Fruit fly (Drosophila melanogaster) whole organism, embryonic: ENCODE measurements around the gene Glyat.
A peak's percentile ranks its signal among the peaks of the same experiment; 100 is the strongest.

Source experiments
- CG10321 ChIP-seq: fragments of 200-800 bp; sonication (Bioruptor generic); IDR thresholded peaks from 2 replicates; pipeline ENCODE4 v1.3.6; 2022; ENCODE audit warnings: missing biosample characterization, missing genetic modification characterization
- CG10543 ChIP-seq: fragments of 200-800 bp; sonication (Bioruptor generic); optimal IDR thresholded peaks from 3 replicates; lab custom pipeline; 2017; ENCODE audit warnings: missing biosample characterization, mild to moderate bottlenecking, missing genetic modification characterization, moderate library complexity
- CG10565 ChIP-seq: fragments of 200-800 bp; sonication (Bioruptor generic); optimal IDR thresholded peaks from 3 replicates; lab custom pipeline; 2016; ENCODE audit warnings: missing biosample characterization, mild to moderate bottlenecking, missing genetic modification characterization
- CG10959 ChIP-seq: fragments of 200-800 bp; sonication (Bioruptor generic); IDR thresholded peaks from 2 replicates; pipeline ENCODE4 v1.3.6; 2022; ENCODE audit warnings: missing biosample characterization, missing genetic modification characterization
- CG12071 ChIP-seq: fragments of 200-800 bp; sonication (Bioruptor generic); optimal IDR thresholded peaks from 3 replicates; lab custom pipeline; 2018; ENCODE audit warnings: missing biosample characterization, mild to moderate bottlenecking, missing genetic modification characterization
- CG12219 ChIP-seq: fragments of 200-800 bp; sonication (Bioruptor generic); optimal IDR thresholded peaks from 3 replicates; lab custom pipeline; 2018; ENCODE audit warnings: missing biosample characterization, mild to moderate bottlenecking, missing genetic modification characterization
- CG12659 ChIP-seq: fragments of 200-800 bp; sonication (Bioruptor generic); optimal IDR thresholded peaks from 3 replicates; lab custom pipeline; 2017; ENCODE audit warnings: mild to moderate bottlenecking, missing biosample characterization, missing genetic modification reagents, missing genetic modification characterization
- CG15696 ChIP-seq: fragments of 200-800 bp; sonication (Bioruptor generic); optimal IDR thresholded peaks from 2 replicates; lab custom pipeline; 2019; ENCODE audit warnings: missing biosample characterization, mild to moderate bottlenecking, missing genetic modification characterization, moderate library complexity
- CG2875 ChIP-seq: fragments of 200-800 bp; sonication (Bioruptor generic); optimal IDR thresholded peaks from 2 replicates; lab custom pipeline; 2017; ENCODE audit warnings: missing biosample characterization, mild to moderate bottlenecking, missing genetic modification characterization, missing genetic modification reagents
- CG3407 ChIP-seq: fragments of 200-800 bp; sonication (Bioruptor generic); optimal IDR thresholded peaks from 2 replicates; lab custom pipeline; 2018; ENCODE audit warnings: missing biosample characterization, mild to moderate bottlenecking, missing genetic modification characterization
- CG3726 ChIP-seq: fragments of 200-800 bp; sonication (Bioruptor generic); IDR thresholded peaks from 3 replicates; pipeline ENCODE4, ENCODE4 v1.3.6; 2022; ENCODE audit warnings: missing biosample characterization, missing genetic modification characterization
- CG42726 ChIP-seq: fragments of 200-800 bp; sonication (Bioruptor generic); IDR thresholded peaks from 2 replicates; pipeline ENCODE4 v1.3.6; 2022; ENCODE audit warnings: missing biosample characterization, missing genetic modification characterization; ENCODE audit not compliant: partially characterized antibody
- CG4360 ChIP-seq: fragments of 200-800 bp; sonication (Bioruptor generic); IDR thresholded peaks from 2 replicates; pipeline ENCODE4 v1.3.6; 2022; ENCODE audit warnings: missing biosample characterization, missing genetic modification characterization
- CG5953 ChIP-seq: fragments of 200-800 bp; sonication (Bioruptor generic); IDR thresholded peaks from 2 replicates; pipeline ENCODE4 v1.3.6; 2022; ENCODE audit warnings: missing biosample characterization, missing genetic modification characterization
- CG6683 ChIP-seq: fragments of 200-800 bp; sonication (Bioruptor generic); optimal IDR thresholded peaks from 2 replicates; lab custom pipeline; 2017; ENCODE audit warnings: missing biosample characterization, mild to moderate bottlenecking, missing genetic modification characterization, missing genetic modification reagents
- Camta ChIP-seq: fragments of 200-800 bp; sonication (Bioruptor generic); optimal IDR thresholded peaks from 2 replicates; lab custom pipeline; 2016; ENCODE audit warnings: missing biosample characterization, missing genetic modification characterization
- Fer2 ChIP-seq: fragments of 200-800 bp; sonication (Bioruptor generic); optimal IDR thresholded peaks from 2 replicates; lab custom pipeline; 2018; ENCODE audit warnings: missing biosample characterization, mild to moderate bottlenecking, missing genetic modification characterization, moderate library complexity
- HLH4C ChIP-seq: fragments of 200-800 bp; sonication (Bioruptor generic); IDR thresholded peaks from 3 replicates; pipeline ENCODE4 v1.3.6; 2022; ENCODE audit warnings: missing biosample characterization, missing genetic modification characterization; ENCODE audit not compliant: partially characterized antibody
- HLH54F ChIP-seq: fragments of 200-800 bp; sonication (Bioruptor generic); optimal IDR thresholded peaks from 3 replicates; lab custom pipeline; 2016; ENCODE audit warnings: missing biosample characterization, missing genetic modification characterization
- Hey ChIP-seq: fragments of 200-800 bp; sonication (Bioruptor generic); optimal IDR thresholded peaks from 3 replicates; lab custom pipeline; 2018; ENCODE audit warnings: missing biosample characterization, mild to moderate bottlenecking, missing genetic modification characterization
- Jarid2 ChIP-seq: fragments of 200-800 bp; sonication (Bioruptor generic); optimal IDR thresholded peaks from 3 replicates; lab custom pipeline; 2017; ENCODE audit warnings: mild to moderate bottlenecking, missing biosample characterization, missing genetic modification reagents, missing genetic modification characterization
- Lim3 ChIP-seq: fragments of 200-800 bp; sonication (Bioruptor generic); IDR thresholded peaks from 2 replicates; pipeline ENCODE4 v1.3.6; 2022; ENCODE audit warnings: missing biosample characterization, missing genetic modification characterization
- Mrtf ChIP-seq: fragments of 200-800 bp; sonication (Bioruptor generic); IDR thresholded peaks from 3 replicates; pipeline ENCODE4 v1.3.6; 2022; ENCODE audit warnings: missing biosample characterization, missing genetic modification characterization
- Rx ChIP-seq: fragments of 200-800 bp; sonication (Bioruptor generic); IDR thresholded peaks from 2 replicates; pipeline ENCODE4 v1.3.6; 2022; ENCODE audit warnings: missing biosample characterization, missing genetic modification characterization
- Sry-δ ChIP-seq: fragments of 200-800 bp; sonication (Bioruptor generic); optimal IDR thresholded peaks from 2 replicates; lab custom pipeline; 2016; ENCODE audit warnings: missing biosample characterization, missing genetic modification characterization
- Stat92E ChIP-seq, 3 experiments: fragments of >200 bp in 2 of 3; fragments of 200-800 bp in 1 of 3; sonication (Bioruptor generic) in 1 of 3; optimal IDR thresholded peaks; 2 replicates each; lab custom pipeline; 2017 to 2019; ENCODE audit warnings: missing biosample characterization in 3 of 3, missing genetic modification characterization in 3 of 3, mild to moderate bottlenecking in 1 of 3, moderate library complexity in 1 of 3
- aop ChIP-seq: fragments of 200-800 bp; sonication (Bioruptor generic); IDR thresholded peaks from 2 replicates; pipeline ENCODE4 v1.3.6; 2022; ENCODE audit warnings: missing biosample characterization, missing genetic modification characterization
- ara ChIP-seq: fragments of 200-800 bp; sonication (Bioruptor generic); IDR thresholded peaks from 2 replicates; pipeline ENCODE4 v1.3.6; 2022; ENCODE audit warnings: missing biosample characterization, missing genetic modification characterization
- bbx ChIP-seq: fragments of 200-800 bp; sonication (Bioruptor generic); IDR thresholded peaks from 2 replicates; pipeline ENCODE4 v1.3.6; 2022; ENCODE audit warnings: missing biosample characterization, missing genetic modification characterization; ENCODE audit not compliant: partially characterized antibody
- crol ChIP-seq: fragments of 200-800 bp; sonication (Bioruptor generic); IDR thresholded peaks from 2 replicates; pipeline ENCODE4 v1.3.6; 2022; ENCODE audit warnings: missing biosample characterization, missing genetic modification characterization
- emc ChIP-seq: fragments of 200-800 bp; sonication (Bioruptor generic); optimal IDR thresholded peaks from 2 replicates; lab custom pipeline; 2016; ENCODE audit warnings: missing biosample characterization, missing genetic modification characterization
- en ChIP-seq: fragments of 200-800 bp; sonication (Bioruptor generic); optimal IDR thresholded peaks from 2 replicates; lab custom pipeline; 2016; ENCODE audit warnings: missing biosample characterization, missing genetic modification characterization
- ewg ChIP-seq: fragments of 200-800 bp; sonication (Bioruptor generic); optimal IDR thresholded peaks from 3 replicates; lab custom pipeline; 2017; ENCODE audit warnings: mild to moderate bottlenecking, missing biosample characterization, missing genetic modification reagents, missing genetic modification characterization
- gcm2 ChIP-seq: fragments of 200-800 bp; sonication (Bioruptor generic); optimal IDR thresholded peaks from 2 replicates; lab custom pipeline; 2016; ENCODE audit warnings: missing biosample characterization, missing genetic modification characterization
- gem ChIP-seq: fragments of 200-800 bp; sonication (Bioruptor generic); optimal IDR thresholded peaks from 2 replicates; lab custom pipeline; 2019; ENCODE audit warnings: missing biosample characterization, mild to moderate bottlenecking, missing genetic modification characterization, moderate library complexity
- insv ChIP-seq, 2 experiments: fragments of 200-800 bp; sonication (Bioruptor generic); optimal IDR thresholded peaks; 3 replicates each; lab custom pipeline; 2016 to 2018; ENCODE audit warnings: missing biosample characterization in 2 of 2, missing genetic modification characterization in 2 of 2
- nerfin-2 ChIP-seq: fragments of 200-800 bp; sonication (Bioruptor generic); IDR thresholded peaks from 2 replicates; pipeline ENCODE4 v1.3.6; 2022; ENCODE audit warnings: missing biosample characterization, missing genetic modification characterization; ENCODE audit not compliant: partially characterized antibody
- prd ChIP-seq, 3 experiments: fragments of >200 bp in 2 of 3; fragments of 200-800 bp in 1 of 3; sonication (Bioruptor generic) in 1 of 3; optimal IDR thresholded peaks in 2 of 3; IDR thresholded peaks in 1 of 3; 2 replicates in 2 of 3; 3 replicates in 1 of 3; pipeline versions ENCODE4 v1.3.6 to Lab custom; 2017 to 2022; ENCODE audit warnings: missing biosample characterization in 1 of 3, missing genetic modification characterization in 1 of 3
- pros ChIP-seq: fragments of 200-800 bp; sonication (Bioruptor generic); optimal IDR thresholded peaks from 3 replicates; lab custom pipeline; 2019; ENCODE audit warnings: missing biosample characterization, mild to moderate bottlenecking, missing genetic modification characterization, moderate library complexity
- psq ChIP-seq: fragments of 200-800 bp; sonication (Bioruptor generic); optimal IDR thresholded peaks from 2 replicates; lab custom pipeline; 2017; ENCODE audit warnings: missing biosample characterization, missing genetic modification characterization
- run ChIP-seq: fragments of 200-800 bp; sonication (Bioruptor generic); optimal IDR thresholded peaks from 3 replicates; lab custom pipeline; 2018; ENCODE audit warnings: missing biosample characterization, mild to moderate bottlenecking, missing genetic modification characterization
- sens-2 ChIP-seq: fragments of 200-800 bp; sonication (Bioruptor generic); IDR thresholded peaks from 2 replicates; pipeline ENCODE4 v1.3.6; 2022; ENCODE audit warnings: missing biosample characterization, missing genetic modification characterization
- seq ChIP-seq: fragments of 200-800 bp; sonication (Bioruptor generic); IDR thresholded peaks from 2 replicates; pipeline ENCODE4 v1.3.6; 2022; ENCODE audit warnings: missing biosample characterization, missing genetic modification characterization
- sug ChIP-seq: fragments of 200-800 bp; optimal IDR thresholded peaks from 2 replicates; lab custom pipeline; 2019; ENCODE audit warnings: missing biosample characterization, mild to moderate bottlenecking, missing genetic modification characterization, moderate library complexity
- vfl ChIP-seq: fragments of 200-800 bp; sonication (Bioruptor generic); optimal IDR thresholded peaks from 2 replicates; lab custom pipeline; 2016; ENCODE audit warnings: missing biosample characterization, missing genetic modification characterization
- zen2 ChIP-seq: fragments of 200-800 bp; sonication (Bioruptor generic); IDR thresholded peaks from 3 replicates; pipeline ENCODE4 v1.3.6; 2022; ENCODE audit warnings: missing biosample characterization, missing genetic modification characterization; ENCODE audit not compliant: partially characterized antibody

Gene Glyat

DNA sequence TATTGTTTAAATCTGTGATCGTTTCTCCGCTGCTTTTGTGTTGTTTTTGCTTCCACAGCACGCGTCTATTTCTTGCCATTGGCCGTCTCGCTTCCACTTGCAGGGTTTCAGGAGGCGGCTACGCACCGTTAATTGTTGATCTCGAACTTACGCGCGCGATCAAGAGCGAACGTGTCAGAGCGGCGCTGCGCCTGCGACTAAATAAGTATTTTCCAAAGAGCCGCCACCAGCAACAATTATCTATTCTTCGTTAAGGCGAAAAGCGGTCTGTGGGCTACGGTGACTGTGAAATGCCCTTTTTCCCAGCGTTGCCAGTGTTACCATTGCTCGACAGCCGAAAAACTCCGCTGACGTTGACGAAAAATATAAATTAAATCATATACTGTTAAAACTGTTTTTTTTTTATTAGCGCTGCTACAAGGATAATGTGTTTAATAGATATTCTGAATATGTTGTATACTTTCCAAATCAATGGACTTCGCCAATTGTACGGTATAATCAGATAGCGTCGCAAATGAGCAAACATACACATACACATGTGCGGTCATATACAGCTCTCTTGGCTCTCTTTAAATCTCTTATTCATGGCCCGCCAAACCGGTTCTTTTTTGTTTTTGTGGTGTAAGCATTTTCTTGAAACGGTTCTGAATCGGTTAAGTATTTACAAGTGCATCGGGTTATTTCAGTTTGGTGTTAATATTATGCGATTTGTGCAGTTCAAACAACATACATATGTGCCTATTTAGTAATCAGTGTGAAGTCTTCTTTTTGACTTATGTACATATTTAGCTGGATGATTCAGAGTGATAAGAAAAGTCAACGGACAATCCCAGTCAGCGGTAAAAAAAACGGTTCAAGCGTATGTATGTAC lies 16.2 kb downstream of the Glyat start, which contains the start of gene pes (continued):
- peak; percentile 35; the same call in 1 of the 2 replicates for TF ChIP-seq aop
- TF ChIP-seq CG15696: peak; percentile 92
- peak in 1 of 2 experiments; percentile 76 for TF ChIP-seq insv (GFP tag; optimal IDR thresholded peaks at IDR 0.05; lab: Kevin White, UChicago)
- TF ChIP-seq crol (GFP tag; lab: Robert Waterston, UW): peak; percentile 47; the same call in 1 of the 2 replicates
- TF ChIP-seq Fer2 (tag; lab: Kevin White, UChicago): peak; percentile 87
- TF ChIP-seq pros (GFP tag; lab: Kevin White, UChicago): peak; percentile 94
- TF ChIP-seq HLH4C (GFP tag; lab: Robert Waterston, UW): peak; percentile 48; the same call in 1 of the 3 replicates
- peak; percentile 55 for TF ChIP-seq CG42726 (GFP tag; lab: Robert Waterston, UW)
- TF ChIP-seq CG5953 (GFP tag; lab: Robert Waterston, UW): peak; percentile 75
- peak; percentile 70 for TF ChIP-seq emc (GFP tag; lab: Kevin White, UChicago)
- TF ChIP-seq CG12659: peak; percentile 92
- no peak for TF ChIP-seq Mrtf (GFP tag; lab: Robert Waterston, UW)
- peak; percentile 89 for TF ChIP-seq CG10959 (GFP tag; lab: Robert Waterston, UW)
- peak in 1 of 3 experiments; percentile 95 for TF ChIP-seq Stat92E (GFP tag; optimal IDR thresholded peaks at IDR 0.05; lab: Kevin White, UChicago)
- peak; percentile 95 for TF ChIP-seq Jarid2
- no peak for TF ChIP-seq CG2875 (GFP tag; lab: Kevin White, UChicago)
- TF ChIP-seq Hey (tag; lab: Kevin White, UChicago): peak; percentile 41
- peak; percentile 76; the same call in 1 of the 2 replicates for TF ChIP-seq Lim3
- peak; percentile 90 for TF ChIP-seq ara (GFP tag; lab: Robert Waterston, UW)
- TF ChIP-seq seq: peak; percentile 83
- TF ChIP-seq CG10543: peak; percentile 88
- TF ChIP-seq gcm2: no peak
- TF ChIP-seq en (GFP tag; lab: Kevin White, UChicago): peak; percentile 79
- TF ChIP-seq CG6683 (GFP tag; lab: Kevin White, UChicago): peak; percentile 88
- TF ChIP-seq sens-2 (GFP tag; lab: Robert Waterston, UW): peak; percentile 63
- no peak for TF ChIP-seq nerfin-2 (GFP tag; lab: Robert Waterston, UW)
- no peak for TF ChIP-seq zen2 (GFP tag; lab: Robert Waterston, UW)
- TF ChIP-seq CG10565 (GFP tag; lab: Kevin White, UChicago): peak; percentile 56
- TF ChIP-seq Sry-δ (GFP tag; lab: Kevin White, UChicago): peak; percentile 31
- peak; percentile 36 for TF ChIP-seq CG3407 (GFP tag; lab: Kevin White, UChicago)
- TF ChIP-seq gem (tag; lab: Kevin White, UChicago): peak; percentile 48
- peak; percentile 78 for TF ChIP-seq HLH54F (GFP tag; lab: Kevin White, UChicago)
- TF ChIP-seq psq (GFP tag; lab: Kevin White, UChicago): peak; percentile 71
- TF ChIP-seq CG12219 (GFP tag; lab: Kevin White, UChicago): peak; percentile 20
- peak; percentile 68 for TF ChIP-seq CG4360
- TF ChIP-seq CG10321 (GFP tag; lab: Robert Waterston, UW): peak; percentile 32; the same call in 1 of the 2 replicates
- TF ChIP-seq sug: peak; percentile 91
- TF ChIP-seq ewg (GFP tag; lab: Kevin White, UChicago): peak; percentile 77
- no peak for TF ChIP-seq run (tag; lab: Kevin White, UChicago)
- peak; percentile 92 for TF ChIP-seq Camta
- TF ChIP-seq Rx: peak; percentile 91
- peak; percentile 72 for TF ChIP-seq CG12071 (GFP tag; lab: Kevin White, UChicago)
- TF ChIP-seq CG3726 (GFP tag; lab: Robert Waterston, UW): peak; percentile 84; the same call in 1 of the 3 replicates
- peak; percentile 71 for TF ChIP-seq vfl (GFP tag; lab: Kevin White, UChicago)
- peak; percentile 56; the same call in 1 of the 2 replicates for TF ChIP-seq bbx (GFP tag; lab: Robert Waterston, UW)
- TF ChIP-seq prd (optimal IDR thresholded peaks at IDR 0.05; lab: Kevin White, UChicago): no peak
- peak; percentile 97 for TF ChIP-seq prd (GFP tag; IDR thresholded peaks at IDR 0.05; lab: Robert Waterston, UW)
